Worm (Caenorhabditis elegans) whole organism, late embryonic: ENCODE results near the gene F44G4.6.

Experiments
- C08G9.2 ChIP-seq: sonication (generic microtip); optimal IDR thresholded peaks from 2 replicates; lab custom pipeline; 2016; ENCODE audit warnings: mild to moderate bottlenecking, missing genetic modification characterization, moderate library complexity, missing compliant biosample characterization
- K02D7.2 ChIP-seq: sonication (generic microtip); optimal IDR thresholded peaks from 2 replicates; lab custom pipeline; 2017; ENCODE audit warnings: mild to moderate bottlenecking, missing genetic modification characterization, missing compliant biosample characterization
- Y22D7AL.16 ChIP-seq: sonication (generic microtip); optimal IDR thresholded peaks from 2 replicates; lab custom pipeline; 2016; ENCODE audit warnings: missing genetic modification characterization, missing compliant biosample characterization
- ahr-1 ChIP-seq: sonication (generic microtip); optimal IDR thresholded peaks from 2 replicates; lab custom pipeline; 2016; ENCODE audit warnings: missing genetic modification characterization, missing compliant biosample characterization
- ama-1 ChIP-seq: fragments of 150-350 bp; optimal IDR thresholded peaks from 2 replicates; lab custom pipeline; 2014
- ceh-14 ChIP-seq: sonication (generic microtip); optimal IDR thresholded peaks from 2 replicates; lab custom pipeline; 2016; ENCODE audit warnings: missing genotype, missing genetic modification characterization, missing compliant biosample characterization
- ceh-19 ChIP-seq: fragments of 200-800 bp; sonication (Bioruptor generic); optimal IDR thresholded peaks from 2 replicates; lab custom pipeline; 2018; ENCODE audit warnings: mild to moderate bottlenecking, missing genetic modification characterization, missing compliant biosample characterization
- ceh-22 ChIP-seq: sonication (generic microtip); optimal IDR thresholded peaks from 2 replicates; lab custom pipeline; 2017; ENCODE audit warnings: missing biosample characterization, missing genetic modification characterization
- ceh-30 ChIP-seq: fragments of 150-350 bp; optimal IDR thresholded peaks from 2 replicates; lab custom pipeline; 2014; ENCODE audit warnings: missing biosample characterization, missing genetic modification characterization
- ceh-31 ChIP-seq: sonication (generic microtip); optimal IDR thresholded peaks from 2 replicates; lab custom pipeline; 2016; ENCODE audit warnings: missing genetic modification characterization, missing compliant biosample characterization
- ceh-34 ChIP-seq: sonication (generic microtip); optimal IDR thresholded peaks from 2 replicates; lab custom pipeline; 2016; ENCODE audit warnings: mild to moderate bottlenecking, missing genetic modification characterization, missing compliant biosample characterization
- ceh-45 ChIP-seq: fragments of 200-800 bp; sonication (Bioruptor generic); IDR thresholded peaks from 2 replicates; pipeline ENCODE4 v1.3.6; 2022; ENCODE audit warnings: missing genetic modification reagents, missing genetic modification characterization, missing compliant biosample characterization
- ceh-6 ChIP-seq: fragments of 200-800 bp; sonication (Bioruptor generic); optimal IDR thresholded peaks from 2 replicates; lab custom pipeline; 2018; ENCODE audit warnings: mild to moderate bottlenecking, missing genetic modification characterization, missing compliant biosample characterization
- che-1 ChIP-seq: sonication (generic microtip); optimal IDR thresholded peaks from 2 replicates; lab custom pipeline; 2016; ENCODE audit warnings: mild to moderate bottlenecking, missing genetic modification characterization, missing compliant biosample characterization
- dmd-4 ChIP-seq: sonication (generic microtip); optimal IDR thresholded peaks from 2 replicates; lab custom pipeline; 2016; ENCODE audit warnings: borderline replicate concordance, missing genetic modification characterization, missing compliant biosample characterization
- dve-1 ChIP-seq: sonication (generic microtip); optimal IDR thresholded peaks from 2 replicates; lab custom pipeline; 2017; ENCODE audit warnings: antibody characterized with exemption, mild to moderate bottlenecking, missing genetic modification characterization, missing compliant biosample characterization
- elt-2 ChIP-seq: sonication (generic microtip); optimal IDR thresholded peaks from 2 replicates; lab custom pipeline; 2016; ENCODE audit warnings: missing genetic modification reagents, missing genetic modification characterization, missing compliant biosample characterization
- ets-4 ChIP-seq: sonication (generic microtip); optimal IDR thresholded peaks from 2 replicates; lab custom pipeline; 2016; ENCODE audit warnings: missing genetic modification characterization, missing compliant biosample characterization
- eyg-1 ChIP-seq: sonication (generic microtip); optimal IDR thresholded peaks from 2 replicates; lab custom pipeline; 2016; ENCODE audit warnings: missing genotype, missing genetic modification characterization, missing compliant biosample characterization
- fax-1 ChIP-seq: sonication (generic microtip); optimal IDR thresholded peaks from 2 replicates; lab custom pipeline; 2016; ENCODE audit warnings: missing genotype, missing genetic modification characterization, missing compliant biosample characterization
- fkh-10 ChIP-seq: fragments of 150-350 bp; optimal IDR thresholded peaks from 2 replicates; lab custom pipeline; 2014; ENCODE audit warnings: missing biosample characterization, missing genetic modification reagents, missing genetic modification characterization
- gmeb-2 ChIP-seq: sonication (generic microtip); optimal IDR thresholded peaks from 2 replicates; lab custom pipeline; 2016; ENCODE audit warnings: missing genetic modification characterization, inconsistent platforms, missing compliant biosample characterization
- hlh-15 ChIP-seq: sonication (generic microtip); optimal IDR thresholded peaks from 2 replicates; lab custom pipeline; 2016; ENCODE audit warnings: missing genetic modification characterization, missing compliant biosample characterization
- hlh-30 ChIP-seq: sonication (generic microtip); optimal IDR thresholded peaks from 2 replicates; lab custom pipeline; 2017; ENCODE audit warnings: antibody characterized with exemption, missing genetic modification characterization, missing compliant biosample characterization; ENCODE audit not compliant: insufficient read depth
- hlh-8 ChIP-seq: sonication (generic microtip); optimal IDR thresholded peaks from 2 replicates; lab custom pipeline; 2016; ENCODE audit warnings: missing genotype, missing genetic modification characterization, missing compliant biosample characterization
- lim-6 ChIP-seq: sonication (generic microtip); optimal IDR thresholded peaks from 2 replicates; lab custom pipeline; 2016; ENCODE audit warnings: missing genetic modification characterization, missing compliant biosample characterization
- madf-2 ChIP-seq: sonication (generic microtip); optimal IDR thresholded peaks from 2 replicates; lab custom pipeline; 2017; ENCODE audit warnings: missing genetic modification characterization, missing compliant biosample characterization
- nfya-1 ChIP-seq: sonication (generic microtip); optimal IDR thresholded peaks from 2 replicates; lab custom pipeline; 2017; ENCODE audit warnings: missing genetic modification characterization, mild to moderate bottlenecking, missing compliant biosample characterization, antibody characterized with exemption, moderate library complexity
- odd-2 ChIP-seq: sonication (generic microtip); optimal IDR thresholded peaks from 2 replicates; lab custom pipeline; 2017; ENCODE audit warnings: antibody characterized with exemption, mild to moderate bottlenecking, missing genetic modification characterization, missing compliant biosample characterization
- pat-9 ChIP-seq: fragments of 200-800 bp; sonication (Bioruptor generic); optimal IDR thresholded peaks from 2 replicates; lab custom pipeline; 2018; ENCODE audit warnings: mild to moderate bottlenecking, missing genetic modification characterization, moderate library complexity, missing compliant biosample characterization
- pax-1 ChIP-seq: fragments of 150-350 bp; optimal IDR thresholded peaks from 2 replicates; lab custom pipeline; 2014; ENCODE audit warnings: missing biosample characterization, missing genetic modification characterization
- pqm-1 ChIP-seq: sonication (generic microtip); optimal IDR thresholded peaks from 2 replicates; lab custom pipeline; 2016; ENCODE audit warnings: missing genetic modification characterization, missing compliant biosample characterization
- pros-1 ChIP-seq: fragments of 150-350 bp; optimal IDR thresholded peaks from 2 replicates; lab custom pipeline; 2014; ENCODE audit warnings: missing biosample characterization, missing genetic modification reagents, missing genetic modification characterization
- sox-2 ChIP-seq: fragments of 200-800 bp; sonication (Bioruptor generic); IDR thresholded peaks from 2 replicates; pipeline ENCODE4 v1.3.6; 2022; ENCODE audit warnings: missing genetic modification reagents, missing genetic modification characterization, missing compliant biosample characterization
- syd-9 ChIP-seq: sonication (generic microtip); optimal IDR thresholded peaks from 2 replicates; lab custom pipeline; 2016; ENCODE audit warnings: mild to moderate bottlenecking, missing genetic modification characterization, moderate library complexity, missing compliant biosample characterization
- ttx-3 ChIP-seq: sonication (generic microtip); optimal IDR thresholded peaks from 2 replicates; lab custom pipeline; 2016; ENCODE audit warnings: missing genetic modification reagents, missing genetic modification characterization, missing compliant biosample characterization
- unc-3 ChIP-seq, 2 experiments: fragments of 200-800 bp in 1 of 2; sonication (Bioruptor generic) in 1 of 2; sonication (generic microtip) in 1 of 2; conservative IDR thresholded peaks in 1 of 2; optimal IDR thresholded peaks in 1 of 2; 2 replicates each; pipeline versions ENCODE4 v1.3.6 to Lab custom; 2016 to 2022; ENCODE audit warnings: missing compliant biosample characterization in 2 of 2, missing genetic modification characterization in 2 of 2, missing genetic modification reagents in 1 of 2
- unc-55 ChIP-seq: sonication (generic microtip); optimal IDR thresholded peaks from 2 replicates; lab custom pipeline; 2017; ENCODE audit warnings: missing biosample characterization, missing genetic modification reagents, missing genetic modification characterization
- unc-86 ChIP-seq: sonication (generic microtip); optimal IDR thresholded peaks from 2 replicates; lab custom pipeline; 2016; ENCODE audit warnings: missing genetic modification characterization, missing compliant biosample characterization
- ztf-16 ChIP-seq: sonication (generic microtip); optimal IDR thresholded peaks from 2 replicates; lab custom pipeline; 2017; ENCODE audit warnings: missing genetic modification characterization, missing compliant biosample characterization

Gene F44G4.6

DNA sequence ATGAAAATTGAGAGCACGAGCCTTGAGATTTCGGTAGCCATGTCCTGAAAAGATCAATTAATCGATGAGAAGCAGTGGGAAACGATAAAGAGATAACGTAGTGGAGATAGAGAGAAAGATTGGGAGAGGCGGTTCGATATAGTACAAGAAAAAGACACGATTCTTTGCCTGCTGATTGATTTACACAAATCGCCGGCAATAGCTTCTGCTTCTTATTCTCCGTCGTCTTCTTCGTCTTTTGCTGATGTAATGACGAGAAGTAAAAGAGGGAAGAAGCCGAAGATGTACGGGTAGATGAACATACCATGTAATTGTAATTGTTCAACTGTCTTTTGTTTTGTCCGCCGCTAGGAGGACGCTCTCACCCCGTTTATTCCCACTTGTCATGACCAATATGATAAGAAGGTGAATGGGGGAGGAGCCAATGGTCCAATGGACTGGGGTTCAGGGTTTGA is 27.7 kb upstream of the F44G4.6 start, which contains the start of gene F37B12.1:
Gene F37B12.1 (minus strand): TSS at position 51 of the 455 bp plus-strand sequence.
- TF ChIP-seq dmd-4 (tag; lab: Kevin White, UChicago) = no peak
- TF ChIP-seq pqm-1 (tag; lab: Kevin White, UChicago) = no peak
- TF ChIP-seq hlh-8 = no peak
- no peak for TF ChIP-seq nfya-1 (tag; lab: Kevin White, UChicago)
- TF ChIP-seq fkh-10 (GFP tag; lab: Kevin White, UChicago) = no peak
- no peak for TF ChIP-seq ztf-16 (tag; lab: Kevin White, UChicago)
- TF ChIP-seq che-1 (tag; lab: Kevin White, UChicago) = no peak
- TF ChIP-seq hlh-15 (tag; lab: Kevin White, UChicago) = no peak
- TF ChIP-seq lim-6 = no peak
- TF ChIP-seq C08G9.2 (tag; lab: Kevin White, UChicago) = no peak
- no peak for TF ChIP-seq madf-2 (tag; lab: Kevin White, UChicago)
- TF ChIP-seq elt-2 = no peak
- TF ChIP-seq unc-3 (GFP tag; conservative IDR thresholded peaks at IDR 0.05; lab: Robert Waterston, UW) = no peak
- no peak for TF ChIP-seq unc-3 (tag; optimal IDR thresholded peaks at IDR 0.05; lab: Kevin White, UChicago)

ce11 chrII:9028096-9028495 is 26.5 kb upstream of the F44G4.6 start:
- TF ChIP-seq ahr-1 (tag; lab: Kevin White, UChicago) = no peak
- TF ChIP-seq eyg-1 (tag; lab: Kevin White, UChicago) = no peak
- TF ChIP-seq fax-1 (tag; lab: Kevin White, UChicago) = no peak
- no peak for TF ChIP-seq hlh-8
- TF ChIP-seq ceh-45 (GFP tag; lab: Robert Waterston, UW) = no peak
- no peak for TF ChIP-seq ceh-31 (tag; lab: Kevin White, UChicago)
- TF ChIP-seq syd-9 = no peak
- no peak for TF ChIP-seq pros-1
- no peak for TF ChIP-seq ceh-19 (GFP tag; lab: Kevin White, UChicago)
- no peak for TF ChIP-seq unc-55 (GFP tag; lab: Kevin White, UChicago)
- no peak for TF ChIP-seq ceh-30 (tag; lab: Kevin White, UChicago)
- TF ChIP-seq nfya-1 (tag; lab: Kevin White, UChicago) = no peak
- no peak for TF ChIP-seq gmeb-2 (tag; lab: Kevin White, UChicago)
- TF ChIP-seq ceh-6 = no peak
- no peak for TF ChIP-seq elt-2
- TF ChIP-seq ama-1 (lab: Kevin White, UChicago) = no peak
- TF ChIP-seq odd-2 (tag; lab: Kevin White, UChicago) = no peak
- TF ChIP-seq ttx-3 (tag; lab: Kevin White, UChicago) = no peak
- TF ChIP-seq, all 69 proteins: peak for 0

DNA sequence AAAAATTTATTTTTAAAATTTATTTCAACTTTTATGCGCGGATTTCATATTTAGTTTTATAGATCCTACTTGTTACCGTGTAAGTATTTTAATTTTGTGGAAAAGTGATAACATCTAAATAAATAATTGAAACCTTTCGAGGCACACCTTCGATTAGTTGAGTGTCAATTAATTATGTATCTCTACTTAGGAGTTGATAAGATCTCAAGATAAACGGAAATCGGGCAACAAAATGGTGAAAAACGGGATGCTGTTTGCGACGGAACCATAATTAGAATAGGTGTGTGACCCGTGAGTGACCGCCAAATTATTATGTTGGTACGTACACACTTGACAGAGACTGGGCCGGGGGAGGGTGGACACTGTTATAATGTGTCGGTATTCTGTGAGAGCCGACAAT is 24.8 kb upstream of the F44G4.6 start:
- TF ChIP-seq dmd-4 (tag; lab: Kevin White, UChicago) (no peak), pax-1 (tag; lab: Kevin White, UChicago) (no peak), ceh-22 (tag; lab: Kevin White, UChicago) (no peak)

DNA sequence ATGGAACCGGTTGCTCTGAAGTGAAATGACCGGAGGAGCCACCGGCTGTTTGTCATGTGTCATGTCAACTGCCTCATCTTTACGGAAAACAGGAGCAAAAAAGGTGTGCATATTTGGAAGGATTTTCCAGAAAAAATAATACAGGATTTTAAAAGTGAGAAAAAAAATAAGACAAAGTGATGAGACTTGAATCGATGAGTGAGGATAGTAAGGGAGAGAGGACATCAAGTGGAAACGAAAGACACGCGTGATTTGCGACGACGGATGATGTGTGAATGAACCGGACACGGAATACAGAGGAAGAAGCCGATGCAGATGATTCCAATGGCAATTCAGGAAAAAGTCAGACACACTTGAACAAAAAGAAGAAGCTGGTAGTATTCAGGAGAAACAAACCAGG is 22.7 kb upstream of the F44G4.6 start:
- TF ChIP-seq Y22D7AL.16 (tag; lab: Kevin White, UChicago) = no peak
- no peak for TF ChIP-seq sox-2
- TF ChIP-seq ceh-31 (tag; lab: Kevin White, UChicago) = no peak
- no peak for TF ChIP-seq unc-86 (tag; lab: Kevin White, UChicago)

- no peak for TF ChIP-seq che-1 (tag; lab: Kevin White, UChicago)
- no peak for TF ChIP-seq ets-4 (tag; lab: Kevin White, UChicago)
- TF ChIP-seq pat-9 (tag; lab: Kevin White, UChicago) = no peak
- TF ChIP-seq gmeb-2 (tag; lab: Kevin White, UChicago) = no peak
- TF ChIP-seq ceh-31 (tag; lab: Kevin White, UChicago) = no peak
- TF ChIP-seq hlh-30 (tag; lab: Kevin White, UChicago) = no peak
- no peak for TF ChIP-seq ceh-34 (tag; lab: Kevin White, UChicago)
- no peak for TF ChIP-seq hlh-8
- no peak for TF ChIP-seq dve-1 (tag; lab: Kevin White, UChicago)
- no peak for TF ChIP-seq K02D7.2 (tag; lab: Kevin White, UChicago)
- TF ChIP-seq ceh-14 = no peak
Measured at ce11 chrII:9021625-9022024, 20.0 kb upstream of the F44G4.6 start.
